Fruit fly (Drosophila melanogaster) S2 (cell line): Measurements from ENCODE around the gene tal-AA.

ENCODE experiments used
- CG8478 ChIP-seq: fragments of >200 bp; optimal IDR thresholded peaks from 2 replicates; lab custom pipeline; 2018
- CTCF ChIP-seq, 2 experiments: fragments of >200 bp; optimal IDR thresholded peaks; 2 replicates each; lab custom pipeline; 2018

DNA sequence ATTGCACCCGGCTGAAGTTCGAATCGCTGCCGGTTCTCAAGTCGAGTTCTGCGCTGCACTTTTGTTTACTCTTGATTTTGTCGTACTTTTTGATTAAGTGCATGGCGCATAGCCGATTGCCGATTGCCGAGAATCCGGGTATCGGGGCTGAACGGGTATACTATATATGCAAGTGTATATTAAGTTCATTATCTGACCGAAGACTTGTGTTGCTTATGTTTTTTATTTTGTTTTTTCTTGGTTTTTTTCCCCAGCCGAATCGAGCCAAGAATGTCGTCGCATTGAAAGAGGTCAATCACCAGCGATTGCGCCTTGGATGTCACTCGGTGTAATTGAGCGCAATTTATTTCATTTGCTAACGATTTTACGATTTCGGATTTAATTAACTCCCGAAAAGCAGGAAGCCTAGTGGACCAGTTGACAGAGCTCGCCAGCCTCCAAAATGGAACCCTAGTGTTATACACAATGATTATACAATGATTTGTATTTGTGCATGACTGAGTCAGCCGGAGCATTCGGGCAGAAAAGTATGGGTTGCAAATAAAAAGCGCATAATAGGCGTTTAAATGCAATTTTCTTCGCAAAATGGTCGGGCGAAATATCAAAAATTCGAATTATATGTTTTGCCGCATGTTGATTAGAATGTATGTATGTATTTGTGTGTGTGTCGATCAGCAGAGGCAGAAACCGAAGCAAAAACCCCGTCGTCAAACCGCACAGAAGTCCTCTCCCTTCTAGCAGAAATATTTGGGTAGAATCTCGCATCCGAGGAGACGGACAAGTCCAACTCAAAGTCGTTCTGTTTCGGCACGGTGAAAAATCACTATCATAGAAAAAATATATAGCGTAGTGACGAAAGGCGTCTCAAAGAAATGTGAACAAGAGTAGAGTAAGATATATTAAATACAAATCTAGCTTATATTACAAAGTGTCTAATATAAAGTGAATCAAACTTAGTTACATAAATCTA, 15.3 kb downstream of the tal-AA start, which contains the start of gene Mst87F:
- TF ChIP-seq CG8478 (lab: Kevin White, UChicago) = no peak
- TF ChIP-seq CTCF (optimal IDR thresholded peaks at IDR 0.05; lab: Kevin White, UChicago) = no peak
